Fruit fly (Drosophila melanogaster) whole organism, embryonic: Measurements from ENCODE around the gene Svil.

Source experiments
- Abd-B ChIP-seq: fragments of 200-800 bp; sonication (Bioruptor generic); optimal IDR thresholded peaks from 2 replicates; lab custom pipeline; 2018; ENCODE audit warnings: missing biosample characterization, mild to moderate bottlenecking, missing genetic modification characterization, moderate library complexity
- CG10979 ChIP-seq: fragments of 200-800 bp; sonication (Bioruptor generic); optimal IDR thresholded peaks from 2 replicates; lab custom pipeline; 2018; ENCODE audit warnings: missing biosample characterization, mild to moderate bottlenecking, missing genetic modification characterization, moderate library complexity
- CG11247 ChIP-seq: fragments of 200-800 bp; sonication (Bioruptor generic); IDR thresholded peaks from 2 replicates; pipeline ENCODE4 v1.3.6; 2022; ENCODE audit warnings: missing biosample characterization, missing genetic modification characterization
- CG11504 ChIP-seq: fragments of 200-800 bp; sonication (Bioruptor generic); optimal IDR thresholded peaks from 3 replicates; lab custom pipeline; 2019; ENCODE audit warnings: missing biosample characterization, mild to moderate bottlenecking, missing genetic modification characterization, moderate library complexity
- CG11560 ChIP-seq: fragments of 200-800 bp; sonication (Bioruptor generic); IDR thresholded peaks from 3 replicates; pipeline ENCODE4 v1.3.6; 2022; ENCODE audit warnings: missing biosample characterization, missing genetic modification characterization
- CG11695 ChIP-seq: fragments of 200-800 bp; sonication (Bioruptor generic); IDR thresholded peaks from 3 replicates; pipeline ENCODE4 v1.3.6; 2022; ENCODE audit warnings: missing biosample characterization, missing genetic modification characterization
- CG12104 ChIP-seq: fragments of 200-800 bp; sonication (Bioruptor generic); optimal IDR thresholded peaks from 3 replicates; lab custom pipeline; 2016; ENCODE audit warnings: missing biosample characterization, missing genetic modification characterization
- CG1602 ChIP-seq: fragments of 200-800 bp; sonication (Bioruptor generic); optimal IDR thresholded peaks from 3 replicates; lab custom pipeline; 2016; ENCODE audit warnings: missing biosample characterization, missing genetic modification characterization
- CG16813 ChIP-seq: fragments of 200-800 bp; sonication (Bioruptor generic); IDR thresholded peaks from 3 replicates; pipeline ENCODE4 v1.3.6; 2022; ENCODE audit warnings: missing biosample characterization, missing genetic modification characterization; ENCODE audit not compliant: partially characterized antibody
- CG17361 ChIP-seq: fragments of 200-800 bp; sonication (Bioruptor generic); IDR thresholded peaks from 3 replicates; pipeline ENCODE4 v1.3.6; 2022; ENCODE audit warnings: missing biosample characterization, missing genetic modification characterization
- CG30020 ChIP-seq: fragments of 200-800 bp; optimal IDR thresholded peaks from 2 replicates; lab custom pipeline; 2019; ENCODE audit warnings: missing biosample characterization, mild to moderate bottlenecking, missing genetic modification characterization, moderate library complexity
- CG30403 ChIP-seq: fragments of 200-800 bp; sonication (Bioruptor generic); optimal IDR thresholded peaks from 3 replicates; lab custom pipeline; 2016; ENCODE audit warnings: missing biosample characterization, missing genetic modification characterization
- CG30431 ChIP-seq: fragments of 200-800 bp; sonication (Bioruptor generic); optimal IDR thresholded peaks from 2 replicates; lab custom pipeline; 2017; ENCODE audit warnings: missing biosample characterization, missing genetic modification characterization
- CG34376 ChIP-seq: fragments of 200-800 bp; sonication (Bioruptor generic); optimal IDR thresholded peaks from 2 replicates; lab custom pipeline; 2018; ENCODE audit warnings: missing biosample characterization, mild to moderate bottlenecking, missing genetic modification characterization
- CG42726 ChIP-seq: fragments of 200-800 bp; sonication (Bioruptor generic); IDR thresholded peaks from 2 replicates; pipeline ENCODE4 v1.3.6; 2022; ENCODE audit warnings: missing biosample characterization, missing genetic modification characterization; ENCODE audit not compliant: partially characterized antibody
- CG43689 ChIP-seq: fragments of 200-800 bp; sonication (Bioruptor generic); IDR thresholded peaks from 2 replicates; pipeline ENCODE4 v1.3.6; 2022; ENCODE audit warnings: missing biosample characterization, missing genetic modification characterization
- CG4820 ChIP-seq: fragments of 200-800 bp; sonication (Bioruptor generic); optimal IDR thresholded peaks from 3 replicates; lab custom pipeline; 2016; ENCODE audit warnings: missing biosample characterization, missing genetic modification characterization
- CG6683 ChIP-seq: fragments of 200-800 bp; sonication (Bioruptor generic); optimal IDR thresholded peaks from 2 replicates; lab custom pipeline; 2017; ENCODE audit warnings: missing biosample characterization, mild to moderate bottlenecking, missing genetic modification characterization, missing genetic modification reagents
- CG7963 ChIP-seq: fragments of 200-800 bp; sonication (Bioruptor generic); IDR thresholded peaks from 3 replicates; pipeline ENCODE4 v1.3.6; 2022; ENCODE audit warnings: missing biosample characterization, missing genetic modification characterization; ENCODE audit not compliant: partially characterized antibody
- CG9437 ChIP-seq: fragments of 200-800 bp; sonication (Bioruptor generic); optimal IDR thresholded peaks from 2 replicates; lab custom pipeline; 2018; ENCODE audit warnings: missing biosample characterization, mild to moderate bottlenecking, missing genetic modification characterization
- CG9609 ChIP-seq: fragments of 200-800 bp; sonication (Bioruptor generic); optimal IDR thresholded peaks from 3 replicates; lab custom pipeline; 2016; ENCODE audit warnings: missing biosample characterization, missing genetic modification characterization
- CG9727 ChIP-seq: fragments of 200-800 bp; sonication (Bioruptor generic); optimal IDR thresholded peaks from 3 replicates; lab custom pipeline; 2017; ENCODE audit warnings: missing biosample characterization, mild to moderate bottlenecking, missing genetic modification characterization
- D19A ChIP-seq: fragments of 200-800 bp; optimal IDR thresholded peaks from 3 replicates; lab custom pipeline; 2019; ENCODE audit warnings: missing biosample characterization, mild to moderate bottlenecking, missing genetic modification characterization, moderate library complexity
- Doc2 ChIP-seq: fragments of 200-800 bp; sonication (Bioruptor generic); IDR thresholded peaks from 2 replicates; pipeline ENCODE4 v1.3.6; 2022; ENCODE audit warnings: missing biosample characterization, missing genetic modification characterization
- Doc3 ChIP-seq: fragments of 200-800 bp; sonication (Bioruptor generic); IDR thresholded peaks from 3 replicates; pipeline ENCODE4 v1.3.6; 2022; ENCODE audit warnings: missing biosample characterization, missing genetic modification characterization; ENCODE audit not compliant: partially characterized antibody
- ERR ChIP-seq: fragments of 200-800 bp; sonication (Bioruptor generic); optimal IDR thresholded peaks from 2 replicates; lab custom pipeline; 2016; ENCODE audit warnings: missing biosample characterization, missing genetic modification characterization
- Fer1 ChIP-seq: fragments of 200-800 bp; sonication (Bioruptor generic); optimal IDR thresholded peaks from 2 replicates; lab custom pipeline; 2017; ENCODE audit warnings: missing biosample characterization, mild to moderate bottlenecking, missing genetic modification characterization
- Fer3 ChIP-seq: fragments of 200-800 bp; sonication (Bioruptor generic); optimal IDR thresholded peaks from 2 replicates; lab custom pipeline; 2018; ENCODE audit warnings: missing biosample characterization, mild to moderate bottlenecking, missing genetic modification characterization, moderate library complexity
- Hmr ChIP-seq: fragments of 200-800 bp; sonication (Bioruptor generic); optimal IDR thresholded peaks from 3 replicates; lab custom pipeline; 2017; ENCODE audit warnings: mild to moderate bottlenecking, missing biosample characterization, missing genetic modification reagents, missing genetic modification characterization
- Hr39 ChIP-seq: fragments of >200 bp; optimal IDR thresholded peaks from 2 replicates; lab custom pipeline; 2017
- Hr51 ChIP-seq, 2 experiments: fragments of 200-800 bp; sonication (Bioruptor generic); optimal IDR thresholded peaks; 2 replicates in 1 of 2; 3 replicates in 1 of 2; lab custom pipeline; 2016 to 2018; ENCODE audit warnings: missing biosample characterization in 2 of 2, missing genetic modification characterization in 2 of 2, mild to moderate bottlenecking in 1 of 2, moderate library complexity in 1 of 2
- Med ChIP-seq: fragments of 200-800 bp; sonication (Bioruptor generic); peaks from one replicate; lab custom pipeline; 2016; ENCODE audit warnings: missing biosample characterization, missing genetic modification characterization, mild to moderate bottlenecking, inconsistent platforms, moderate library complexity
- NK7.1 ChIP-seq: fragments of 200-800 bp; sonication (Bioruptor generic); optimal IDR thresholded peaks from 3 replicates; lab custom pipeline; 2016; ENCODE audit warnings: missing biosample characterization, missing genetic modification characterization
- Scr ChIP-seq: fragments of 200-800 bp; sonication (Bioruptor generic); IDR thresholded peaks from 2 replicates; pipeline ENCODE4 v1.3.6; 2022; ENCODE audit warnings: missing biosample characterization, missing genetic modification characterization; ENCODE audit not compliant: partially characterized antibody
- Sox102F ChIP-seq: fragments of 200-800 bp; sonication (Bioruptor generic); optimal IDR thresholded peaks from 2 replicates; lab custom pipeline; 2018; ENCODE audit warnings: missing biosample characterization, mild to moderate bottlenecking, missing genetic modification characterization, moderate library complexity
- amos ChIP-seq: fragments of 200-800 bp; sonication (Bioruptor generic); IDR thresholded peaks from 2 replicates; pipeline ENCODE4 v1.3.6; 2022; ENCODE audit warnings: missing biosample characterization, missing genetic modification characterization; ENCODE audit not compliant: partially characterized antibody
- crol ChIP-seq: fragments of 200-800 bp; sonication (Bioruptor generic); IDR thresholded peaks from 2 replicates; pipeline ENCODE4 v1.3.6; 2022; ENCODE audit warnings: missing biosample characterization, missing genetic modification characterization
- cwo ChIP-seq: fragments of 200-800 bp; sonication (Bioruptor generic); optimal IDR thresholded peaks from 3 replicates; lab custom pipeline; 2017; ENCODE audit warnings: missing biosample characterization, missing genetic modification characterization, mild to moderate bottlenecking, moderate library complexity, missing genetic modification reagents
- hbn ChIP-seq: fragments of 200-800 bp; sonication (Bioruptor generic); IDR thresholded peaks from 2 replicates; pipeline ENCODE4 v1.3.6; 2022; ENCODE audit warnings: missing biosample characterization, missing genetic modification characterization; ENCODE audit not compliant: partially characterized antibody
- klu ChIP-seq: fragments of 200-800 bp; sonication (Bioruptor generic); IDR thresholded peaks from 2 replicates; pipeline ENCODE4 v1.3.6; 2022; ENCODE audit warnings: missing biosample characterization, missing genetic modification characterization
- lbe ChIP-seq: fragments of 200-800 bp; sonication (Bioruptor generic); optimal IDR thresholded peaks from 2 replicates; lab custom pipeline; 2016; ENCODE audit warnings: missing biosample characterization, mild to moderate bottlenecking, missing genetic modification characterization
- luna ChIP-seq: fragments of 200-800 bp; sonication (Bioruptor generic); optimal IDR thresholded peaks from 2 replicates; lab custom pipeline; 2016; ENCODE audit warnings: missing biosample characterization, missing genetic modification characterization
- odd ChIP-seq: fragments of 200-800 bp; sonication (Bioruptor generic); optimal IDR thresholded peaks from 2 replicates; lab custom pipeline; 2017; ENCODE audit warnings: missing biosample characterization, mild to moderate bottlenecking, missing genetic modification characterization
- pum ChIP-seq: fragments of 200-800 bp; sonication (Bioruptor generic); optimal IDR thresholded peaks from 2 replicates; lab custom pipeline; 2016; ENCODE audit warnings: missing biosample characterization, missing genetic modification characterization
- ranshi ChIP-seq: fragments of 200-800 bp; sonication (Bioruptor generic); IDR thresholded peaks from 2 replicates; pipeline ENCODE4 v1.3.6; 2022; ENCODE audit warnings: missing biosample characterization, missing genetic modification characterization
- row ChIP-seq: fragments of 200-800 bp; sonication (Bioruptor generic); IDR thresholded peaks from 3 replicates; pipeline ENCODE4 v1.3.6; 2022; ENCODE audit warnings: missing biosample characterization, missing genetic modification characterization
- sob ChIP-seq: fragments of 200-800 bp; sonication (Bioruptor generic); IDR thresholded peaks from 2 replicates; pipeline ENCODE4 v1.3.6; 2022; ENCODE audit warnings: missing biosample characterization, missing genetic modification characterization
- vnd ChIP-seq: fragments of 200-800 bp; sonication (Bioruptor generic); IDR thresholded peaks from 3 replicates; pipeline ENCODE4 v1.3.6; 2022; ENCODE audit warnings: missing biosample characterization, missing genetic modification characterization; ENCODE audit not compliant: partially characterized antibody
- vvl ChIP-seq: fragments of 200-800 bp; sonication (Bioruptor generic); IDR thresholded peaks from 2 replicates; pipeline ENCODE4 v1.3.6; 2022; ENCODE audit warnings: missing biosample characterization, missing genetic modification characterization
- wdn ChIP-seq: fragments of 200-800 bp; sonication (Bioruptor generic); IDR thresholded peaks from 2 replicates; pipeline ENCODE4 v1.3.6; 2022; ENCODE audit warnings: missing biosample characterization, missing genetic modification characterization
- yki ChIP-seq: fragments of >200 bp; optimal IDR thresholded peaks from 3 replicates; lab custom pipeline; 2018

The Svil gene

dm6 chr3L:2487248-2487647 lies 109.8 kb downstream of the Svil start (continued):
- no peak for TF ChIP-seq Scr
- TF ChIP-seq Fer3 (tag; lab: Kevin White, UChicago), result no peak
- TF ChIP-seq CG11247 (GFP tag; lab: Robert Waterston, UW), result no peak
- no peak for TF ChIP-seq Hr39
- TF ChIP-seq wdn (GFP tag; lab: Robert Waterston, UW), result no peak
- TF ChIP-seq CG9437 (GFP tag; lab: Kevin White, UChicago), result no peak
- TF ChIP-seq amos (GFP tag; lab: Robert Waterston, UW), result no peak
- TF ChIP-seq CG30403, result no peak
- TF ChIP-seq vnd (GFP tag; lab: Robert Waterston, UW), result no peak
- TF ChIP-seq CG34376 (GFP tag; lab: Kevin White, UChicago), result no peak
- TF ChIP-seq crol, result no peak
- TF ChIP-seq hbn (GFP tag; lab: Robert Waterston, UW), result no peak
- no peak for TF ChIP-seq NK7.1
- no peak for TF ChIP-seq Abd-B (GFP tag; lab: Kevin White, UChicago)
- TF ChIP-seq pum, result no peak
- TF ChIP-seq lbe (GFP tag; lab: Kevin White, UChicago), result peak; percentile 71
- no peak for TF ChIP-seq CG6683 (GFP tag; lab: Kevin White, UChicago)
- no peak for TF ChIP-seq CG43689 (GFP tag; lab: Robert Waterston, UW)
- no peak for TF ChIP-seq CG30020 (tag; lab: Kevin White, UChicago)
- no peak for TF ChIP-seq CG1602 (GFP tag; lab: Kevin White, UChicago)
- TF ChIP-seq Fer1, result no peak
- TF ChIP-seq CG11560 (tag; lab: Robert Waterston, UW), result no peak
- TF ChIP-seq sob (GFP tag; lab: Robert Waterston, UW), result no peak
- peak; percentile 58 for TF ChIP-seq CG11504
- no peak for TF ChIP-seq odd
- TF ChIP-seq row (GFP tag; lab: Robert Waterston, UW), result 0 out of 3 replicates have a peak, but pooled peaks have one; percentile 16
- peak; percentile 2 for TF ChIP-seq Sox102F (GFP tag; lab: Kevin White, UChicago)
- TF ChIP-seq CG42726 (GFP tag; lab: Robert Waterston, UW), result no peak
- 0 out of 3 replicates have a peak, but pooled peaks have one; percentile 16 for TF ChIP-seq CG17361 (GFP tag; lab: Robert Waterston, UW)
- peak; percentile 6 for TF ChIP-seq D19A
- no peak for TF ChIP-seq CG16813 (GFP tag; lab: Robert Waterston, UW)
- TF ChIP-seq ranshi (GFP tag; lab: Robert Waterston, UW), result peak; percentile 21; the same call in 1 of the 2 replicates
- no peak for TF ChIP-seq ERR
- TF ChIP-seq CG10979 (tag; lab: Kevin White, UChicago), result peak; percentile 57
- TF ChIP-seq CG4820 (GFP tag; lab: Kevin White, UChicago), result peak; percentile 40
- no peak for TF ChIP-seq cwo (GFP tag; lab: Kevin White, UChicago)
- no peak for TF ChIP-seq yki
- no peak for TF ChIP-seq Doc2 (GFP tag; lab: Robert Waterston, UW)
- TF ChIP-seq CG9727 (GFP tag; lab: Kevin White, UChicago), result peak; percentile 9
- TF ChIP-seq Hr51 (GFP tag; optimal IDR thresholded peaks at IDR 0.05; lab: Kevin White, UChicago), result no peak
- no peak for TF ChIP-seq CG11695 (GFP tag; lab: Robert Waterston, UW)
- TF ChIP-seq CG30431, result no peak
- TF ChIP-seq Med (GFP tag; lab: Kevin White, UChicago), result peak; percentile 59
- 0 out of 2 replicates have a peak, but pooled peaks have one; percentile 17 for TF ChIP-seq vvl (GFP tag; lab: Robert Waterston, UW)
- no peak for TF ChIP-seq CG12104 (GFP tag; lab: Kevin White, UChicago)
- TF ChIP-seq luna (GFP tag; lab: Kevin White, UChicago), result no peak
- no peak for TF ChIP-seq klu (GFP tag; lab: Robert Waterston, UW)
- no peak for TF ChIP-seq CG7963 (GFP tag; lab: Robert Waterston, UW)
- no peak for TF ChIP-seq Doc3
- no peak for TF ChIP-seq Hmr (GFP tag; lab: Kevin White, UChicago)
- TF ChIP-seq CG9609 (GFP tag; lab: Kevin White, UChicago), result no peak
